Worm (Caenorhabditis elegans): ENCODE results near the gene hda-6.

hda-6 gene

ce11 chrIV:5409112-5409511, 45.0 kb upstream of the hda-6 start:
- TF ChIP-seq tbx-7 (tag; optimal IDR thresholded peaks at IDR 0.05) = no peak
- TF ChIP-seq ceh-45 (GFP tag; IDR thresholded peaks at IDR 0.05) = no peak
- no peak for TF ChIP-seq K02D7.2 (tag; optimal IDR thresholded peaks at IDR 0.05)

- TF ChIP-seq ceh-14 (tag; optimal IDR thresholded peaks at IDR 0.05) (no peak), madf-2 (tag; optimal IDR thresholded peaks at IDR 0.05) (no peak), pax-1 (tag; optimal IDR thresholded peaks at IDR 0.05) (no peak)
Observed at ce11 chrIV:5405345-5405744, 41.2 kb upstream of the hda-6 start, which contains the start of gene ZK616.61. Gene ZK616.61 (plus strand): TSS chrIV:5405645.

- TF ChIP-seq tbx-2 (tag; optimal IDR thresholded peaks at IDR 0.05) = no peak
- no peak for TF ChIP-seq dmd-4 (tag; optimal IDR thresholded peaks at IDR 0.05; ENCODE audit: borderline replicate concordance)
Observed at ce11 chrIV:5400609-5401008, 36.5 kb upstream of the hda-6 start, which contains the start of gene ZK616.1. Gene ZK616.1 (plus strand): TSS chrIV:5400909.

ce11 chrIV:5397539-5397938, 33.4 kb upstream of the hda-6 start, which contains the start of gene ZK616.2:
Gene ZK616.2 (plus strand): TSS chrIV:5397839.
- TF ChIP-seq tbx-7 (tag; optimal IDR thresholded peaks at IDR 0.05) = no peak
- no peak for TF ChIP-seq pros-1 (tag; optimal IDR thresholded peaks at IDR 0.05)
- no peak for TF ChIP-seq ceh-48 (tag; optimal IDR thresholded peaks at IDR 0.05)
- no peak for TF ChIP-seq lim-6 (tag; optimal IDR thresholded peaks at IDR 0.05)
- TF ChIP-seq F13H6.1 (tag; optimal IDR thresholded peaks at IDR 0.05) = no peak
- no peak for TF ChIP-seq sox-4 (tag; optimal IDR thresholded peaks at IDR 0.05)
- TF ChIP-seq ceh-14 (tag; optimal IDR thresholded peaks at IDR 0.05) = no peak
- TF ChIP-seq sdc-2 (tag; optimal IDR thresholded peaks at IDR 0.05) = no peak
- no peak for TF ChIP-seq unc-86 (tag; optimal IDR thresholded peaks at IDR 0.05)

ce11 chrIV:5396769-5397168, 32.7 kb upstream of the hda-6 start, which contains the start of gene ZK616.3:
Gene ZK616.3 (plus strand): TSS chrIV:5397069.
- TF ChIP-seq tbx-2 (tag; optimal IDR thresholded peaks at IDR 0.05) (no peak), npax-4 (tag; optimal IDR thresholded peaks at IDR 0.05) (no peak), ztf-16 (tag; optimal IDR thresholded peaks at IDR 0.05) (no peak), ceh-9 (tag; optimal IDR thresholded peaks at IDR 0.05) (no peak), dmd-4 (tag; optimal IDR thresholded peaks at IDR 0.05; ENCODE audit: borderline replicate concordance) (no peak), ceh-45 (GFP tag; IDR thresholded peaks at IDR 0.05) (no peak), unc-3 (GFP tag; conservative IDR thresholded peaks at IDR 0.05) (no peak), unc-3 (tag; optimal IDR thresholded peaks at IDR 0.05) (no peak), hlh-8 (tag; optimal IDR thresholded peaks at IDR 0.05) (no peak), odd-2 (tag; optimal IDR thresholded peaks at IDR 0.05) (no peak), ceh-18 (tag; optimal IDR thresholded peaks at IDR 0.05) (no peak), C38D4.7 (GFP tag; optimal IDR thresholded peaks at IDR 0.05) (no peak), elt-4 (tag; optimal IDR thresholded peaks at IDR 0.05) (no peak), ttx-3 (tag; optimal IDR thresholded peaks at IDR 0.05) (no peak), ceh-34 (tag; optimal IDR thresholded peaks at IDR 0.05) (no peak), dve-1 (tag; optimal IDR thresholded peaks at IDR 0.05) (no peak), ahr-1 (tag; optimal IDR thresholded peaks at IDR 0.05) (no peak), ceh-2 (tag; optimal IDR thresholded peaks at IDR 0.05) (no peak), hlh-13 (GFP tag; optimal IDR thresholded peaks at IDR 0.05) (no peak), tbx-7 (tag; optimal IDR thresholded peaks at IDR 0.05) (no peak), gmeb-2 (tag; optimal IDR thresholded peaks at IDR 0.05) (no peak)

ce11 chrIV:5394687-5395086, 30.6 kb upstream of the hda-6 start, which contains the start of the genes perm-3 and swsn-6:
Gene perm-3 (minus strand): TSS chrIV:5394804.
Gene swsn-6 (plus strand): TSS chrIV:5395033.
- TF ChIP-seq madf-2 (tag; optimal IDR thresholded peaks at IDR 0.05) = no peak
- TF ChIP-seq K09A11.1 (tag; optimal IDR thresholded peaks at IDR 0.05; ENCODE audit: insufficient read depth) = peak; percentile 41
- no peak for TF ChIP-seq Y22D7AL.16 (tag; optimal IDR thresholded peaks at IDR 0.05)
- no peak for TF ChIP-seq mec-3 (tag; optimal IDR thresholded peaks at IDR 0.05; ENCODE audit: borderline replicate concordance)
- no peak for TF ChIP-seq hlh-13 (GFP tag; optimal IDR thresholded peaks at IDR 0.05)
- TF ChIP-seq pqm-1 (tag; optimal IDR thresholded peaks at IDR 0.05) = no peak
- TF ChIP-seq tbx-2 (tag; optimal IDR thresholded peaks at IDR 0.05) = peak; percentile 30
- TF ChIP-seq fkh-10 (GFP tag; optimal IDR thresholded peaks at IDR 0.05) = no peak
- TF ChIP-seq pha-2 (tag; optimal IDR thresholded peaks at IDR 0.05) = no peak
- TF ChIP-seq ceh-18 (tag; optimal IDR thresholded peaks at IDR 0.05) = peak; percentile 19
- TF ChIP-seq ceh-48 (tag; optimal IDR thresholded peaks at IDR 0.05) = peak; percentile 91
- peak; percentile 41 for TF ChIP-seq elt-2 (tag; optimal IDR thresholded peaks at IDR 0.05)
- TF ChIP-seq ceh-31 (tag; optimal IDR thresholded peaks at IDR 0.05) = peak; percentile 30
- TF ChIP-seq gmeb-2 (tag; optimal IDR thresholded peaks at IDR 0.05) = no peak
- no peak for TF ChIP-seq lim-6 (tag; optimal IDR thresholded peaks at IDR 0.05)
- TF ChIP-seq odd-2 (tag; optimal IDR thresholded peaks at IDR 0.05) = no peak
- peak; percentile 22 for TF ChIP-seq ceh-30 (tag; optimal IDR thresholded peaks at IDR 0.05)
- no peak for TF ChIP-seq fax-1 (tag; optimal IDR thresholded peaks at IDR 0.05)
- peak; percentile 19 for TF ChIP-seq ceh-14 (tag; optimal IDR thresholded peaks at IDR 0.05)
- peak; percentile 46 for TF ChIP-seq unc-42 (tag; optimal IDR thresholded peaks at IDR 0.05)
- TF ChIP-seq ceh-9 (tag; optimal IDR thresholded peaks at IDR 0.05) = no peak

Data from whole organism, late embryonic.